Worm (Caenorhabditis elegans) whole organism, L4/young adult: ENCODE measurements around the gene C29F9.9.

ENCODE experiments used
- W03F9.2 ChIP-seq: fragments of 150-350 bp; optimal IDR thresholded peaks from 2 replicates; lab custom pipeline; 2014; ENCODE audit warnings: missing biosample characterization, missing genetic modification characterization
- dao-5 ChIP-seq: sonication (generic microtip); optimal IDR thresholded peaks from 2 replicates; lab custom pipeline; 2016; ENCODE audit warnings: missing genotype, missing genetic modification characterization, moderate library complexity, missing compliant biosample characterization
- him-1 ChIP-seq: sonication (generic microtip); optimal IDR thresholded peaks from 2 replicates; lab custom pipeline; 2016; ENCODE audit warnings: missing genotype, missing genetic modification reagents, missing genetic modification characterization, missing compliant biosample characterization

DNA sequence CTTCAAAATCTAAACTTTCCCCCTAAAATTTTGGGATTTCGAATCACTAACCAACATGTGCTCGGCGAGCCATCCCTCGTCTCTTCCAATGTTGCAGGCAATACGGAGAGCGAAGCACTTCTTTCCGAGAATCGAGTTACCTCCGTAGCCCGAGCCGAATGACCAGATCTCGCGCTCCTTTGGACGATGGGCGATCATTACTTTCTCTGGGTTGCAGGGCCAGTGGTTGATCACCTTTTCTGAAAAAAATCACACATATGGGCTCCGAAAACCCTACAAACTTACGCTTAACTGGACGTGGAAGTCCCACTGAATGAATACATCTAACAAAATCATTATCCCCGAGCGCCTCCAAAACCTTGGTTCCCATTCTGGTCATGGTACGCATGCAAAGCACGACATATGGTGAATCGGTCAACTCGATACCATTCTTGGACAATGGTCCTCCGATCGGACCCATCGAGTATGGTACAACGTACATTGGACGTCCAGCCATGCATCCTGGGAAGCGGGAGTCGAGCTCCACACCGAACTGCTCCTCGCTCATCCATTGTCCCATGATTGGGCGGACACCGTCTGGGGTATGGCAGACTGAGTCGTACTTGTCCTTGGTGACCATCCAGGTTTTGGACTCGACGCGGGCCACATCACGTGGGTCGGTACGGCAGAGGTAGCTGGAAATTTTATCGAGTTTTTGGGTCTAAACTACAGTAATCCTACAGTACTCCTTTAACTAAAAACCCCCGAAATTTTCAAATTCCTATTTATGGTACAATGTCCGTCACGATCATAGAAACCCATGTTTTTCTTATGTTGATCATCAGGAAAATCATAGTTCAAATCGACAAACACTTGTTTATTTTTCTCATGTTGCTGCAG is 33.7 kb downstream of the C29F9.9 start:
- TF ChIP-seq W03F9.2 (tag; lab: Kevin White, UChicago) (no peak), him-1 (tag; lab: Kevin White, UChicago) (no peak), dao-5 (tag; lab: Kevin White, UChicago) (no peak)
